Worm (Caenorhabditis elegans) whole organism, midembryonic: ENCODE measurements around the gene vpat-1.

Source experiments
- T22C8.4 ChIP-seq: fragments of 200-800 bp; sonication (Bioruptor generic); IDR thresholded peaks from 2 replicates; pipeline ENCODE4 v1.3.6; 2022; ENCODE audit warnings: missing genetic modification characterization, missing compliant biosample characterization
- cog-1 ChIP-seq: sonication (generic microtip); optimal IDR thresholded peaks from 2 replicates; lab custom pipeline; 2016; ENCODE audit warnings: missing genetic modification characterization, missing compliant biosample characterization
- flt-1 ChIP-seq: fragments of 200-800 bp; sonication (Bioruptor generic); IDR thresholded peaks from 2 replicates; pipeline ENCODE4 v1.3.6; 2022; ENCODE audit warnings: missing genetic modification characterization, missing compliant biosample characterization
- klf-2 ChIP-seq: fragments of 200-800 bp; sonication (Bioruptor generic); conservative IDR thresholded peaks from 2 replicates; pipeline ENCODE4 v1.3.6; 2022; ENCODE audit warnings: missing genetic modification reagents, missing genetic modification characterization, missing compliant biosample characterization
- med-1 ChIP-seq: sonication (generic microtip); optimal IDR thresholded peaks from 2 replicates; lab custom pipeline; 2017; ENCODE audit warnings: missing genetic modification characterization, mild to moderate bottlenecking, missing compliant biosample characterization, antibody characterized with exemption, missing genetic modification reagents; ENCODE audit not compliant: insufficient read depth
- ref-1 ChIP-seq: fragments of 200-800 bp; sonication (Bioruptor generic); conservative IDR thresholded peaks from 2 replicates; pipeline ENCODE4 v1.3.6; 2022; ENCODE audit warnings: missing genetic modification reagents, missing genetic modification characterization, missing compliant biosample characterization
- tab-1 ChIP-seq: fragments of 200-800 bp; sonication (Bioruptor generic); IDR thresholded peaks from 2 replicates; pipeline ENCODE4 v1.3.6; 2022; ENCODE audit warnings: missing genetic modification characterization, missing compliant biosample characterization
- ztf-23 ChIP-seq: fragments of 200-800 bp; sonication (Bioruptor generic); IDR thresholded peaks from 2 replicates; pipeline ENCODE4 v1.3.6; 2022; ENCODE audit warnings: missing genetic modification reagents, missing genetic modification characterization, missing compliant biosample characterization
- ztf-29 ChIP-seq: fragments of 200-800 bp; sonication (Bioruptor generic); IDR thresholded peaks from 2 replicates; pipeline ENCODE4 v1.3.6; 2022; ENCODE audit warnings: missing genetic modification reagents, missing genetic modification characterization, missing compliant biosample characterization

Gene vpat-1

ce11 chrX:1051041-1051440, 5.0 kb upstream of the vpat-1 start:
- no peak for TF ChIP-seq cog-1 (tag; lab: Kevin White, UChicago)
- TF ChIP-seq ref-1 (GFP tag; lab: Robert Waterston, UW) = no peak
- TF ChIP-seq ztf-23 (GFP tag; lab: Robert Waterston, UW) = no peak
- no peak for TF ChIP-seq med-1
- TF ChIP-seq tab-1 (GFP tag; lab: Robert Waterston, UW) = no peak
- no peak for TF ChIP-seq klf-2
- no peak for TF ChIP-seq flt-1 (GFP tag; lab: Robert Waterston, UW)
- no peak for TF ChIP-seq ztf-29 (GFP tag; lab: Robert Waterston, UW)
- no peak for TF ChIP-seq T22C8.4 (GFP tag; lab: Robert Waterston, UW)

ce11 chrX:1044327-1044726, 1.7 kb downstream of the vpat-1 start:
- TF ChIP-seq cog-1 (tag; lab: Kevin White, UChicago) (no peak), tab-1 (GFP tag; lab: Robert Waterston, UW) (no peak), ztf-23 (GFP tag; lab: Robert Waterston, UW) (no peak), klf-2 (no peak), ztf-29 (GFP tag; lab: Robert Waterston, UW) (no peak), med-1 (no peak), T22C8.4 (GFP tag; lab: Robert Waterston, UW) (no peak), ref-1 (GFP tag; lab: Robert Waterston, UW) (no peak), flt-1 (GFP tag; lab: Robert Waterston, UW) (no peak)

- TF ChIP-seq flt-1 (GFP tag; lab: Robert Waterston, UW) = no peak
- no peak for TF ChIP-seq med-1
- TF ChIP-seq ztf-23 (GFP tag; lab: Robert Waterston, UW) = no peak
- no peak for TF ChIP-seq ref-1 (GFP tag; lab: Robert Waterston, UW)
- no peak for TF ChIP-seq ztf-29 (GFP tag; lab: Robert Waterston, UW)
- TF ChIP-seq cog-1 (tag; lab: Kevin White, UChicago) = no peak
- TF ChIP-seq tab-1 (GFP tag; lab: Robert Waterston, UW) = no peak
- no peak for TF ChIP-seq klf-2
- no peak for TF ChIP-seq T22C8.4 (GFP tag; lab: Robert Waterston, UW)
Observed at ce11 chrX:1038347-1038746, 7.7 kb downstream of the vpat-1 start, which contains the start of gene F55A4.7. Gene F55A4.7, minus strand, starts transcription at chrX:1038447.

ce11 chrX:1035039-1035598, 10.9 kb downstream of the vpat-1 start, which contains the start of the genes stau-1 and sec-22:
Gene stau-1, minus strand, starts transcription at chrX:1035286.
Gene sec-22, plus strand, starts transcription at chrX:1035548.
- TF ChIP-seq T22C8.4 (GFP tag; lab: Robert Waterston, UW) = peak; percentile 39; the same call in 1 of the 2 replicates
- 0 out of 2 replicates have a peak, but pooled peaks have one; percentile 37 for TF ChIP-seq flt-1 (GFP tag; lab: Robert Waterston, UW)
- TF ChIP-seq tab-1 (GFP tag; lab: Robert Waterston, UW) = 0 out of 2 replicates have a peak, but pooled peaks have one; percentile 33
- no peak for TF ChIP-seq klf-2

- TF ChIP-seq flt-1 (GFP tag; lab: Robert Waterston, UW) (no peak), ref-1 (GFP tag; lab: Robert Waterston, UW) (no peak), ztf-29 (GFP tag; lab: Robert Waterston, UW) (no peak), tab-1 (GFP tag; lab: Robert Waterston, UW) (no peak), cog-1 (tag; lab: Kevin White, UChicago) (no peak), ztf-23 (GFP tag; lab: Robert Waterston, UW) (no peak), klf-2 (no peak), T22C8.4 (GFP tag; lab: Robert Waterston, UW) (no peak), med-1 (no peak)
Observed at ce11 chrX:1030867-1031266, 15.1 kb downstream of the vpat-1 start.

ce11 chrX:1027370-1027769, 18.6 kb downstream of the vpat-1 start:
- TF ChIP-seq flt-1 (GFP tag; lab: Robert Waterston, UW) = no peak
- TF ChIP-seq klf-2 = no peak
- TF ChIP-seq ztf-23 (GFP tag; lab: Robert Waterston, UW) = no peak
- TF ChIP-seq med-1 = no peak
- no peak for TF ChIP-seq tab-1 (GFP tag; lab: Robert Waterston, UW)
- TF ChIP-seq T22C8.4 (GFP tag; lab: Robert Waterston, UW) = no peak

ce11 chrX:1026722-1027121, 19.3 kb downstream of the vpat-1 start:
- TF ChIP-seq klf-2 (no peak), ztf-29 (GFP tag; lab: Robert Waterston, UW) (no peak), T22C8.4 (GFP tag; lab: Robert Waterston, UW) (no peak), ztf-23 (GFP tag; lab: Robert Waterston, UW) (no peak), tab-1 (GFP tag; lab: Robert Waterston, UW) (no peak), ref-1 (GFP tag; lab: Robert Waterston, UW) (no peak), cog-1 (tag; lab: Kevin White, UChicago) (no peak), med-1 (no peak), flt-1 (GFP tag; lab: Robert Waterston, UW) (no peak)

ce11 chrX:1025010-1025409, 21.0 kb downstream of the vpat-1 start, which contains the start of gene F55A4.3:
Gene F55A4.3, minus strand, starts transcription at chrX:1025110.
- TF ChIP-seq ztf-29 (GFP tag; lab: Robert Waterston, UW) (no peak), T22C8.4 (GFP tag; lab: Robert Waterston, UW) (no peak), med-1 (no peak), ref-1 (GFP tag; lab: Robert Waterston, UW) (no peak), klf-2 (no peak), ztf-23 (GFP tag; lab: Robert Waterston, UW) (no peak), tab-1 (GFP tag; lab: Robert Waterston, UW) (no peak), flt-1 (GFP tag; lab: Robert Waterston, UW) (no peak), cog-1 (tag; lab: Kevin White, UChicago) (no peak)

ce11 chrX:1021835-1022311, 24.1 kb downstream of the vpat-1 start:
- TF ChIP-seq klf-2 (no peak), tab-1 (GFP tag; lab: Robert Waterston, UW) (no peak), ztf-23 (GFP tag; lab: Robert Waterston, UW) (peak; percentile 52; the same call in 1 of the 2 replicates), T22C8.4 (GFP tag; lab: Robert Waterston, UW) (no peak)
